Fruit fly (Drosophila melanogaster) whole organism, adult: ENCODE measurements around the gene P5CDh2.

Experiments
- CG11617 ChIP-seq: fragments of 200-800 bp; sonication (Bioruptor generic); optimal IDR thresholded peaks from 2 replicates; lab custom pipeline; 2017; ENCODE audit warnings: mild to moderate bottlenecking, missing biosample characterization, missing genetic modification reagents, missing genetic modification characterization
- CG12768 ChIP-seq: fragments of 200-800 bp; sonication (Bioruptor generic); optimal IDR thresholded peaks from 2 replicates; lab custom pipeline; 2017; ENCODE audit warnings: missing biosample characterization, missing genetic modification characterization, mild to moderate bottlenecking, moderate library complexity, missing genetic modification reagents
- CG14711 ChIP-seq: fragments of 200-800 bp; sonication (Bioruptor generic); optimal IDR thresholded peaks from 2 replicates; lab custom pipeline; 2018; ENCODE audit warnings: missing biosample characterization, mild to moderate bottlenecking, missing genetic modification characterization, moderate library complexity
- CG1620 ChIP-seq: fragments of 200-800 bp; sonication (Bioruptor generic); optimal IDR thresholded peaks from 2 replicates; lab custom pipeline; 2016; ENCODE audit warnings: missing biosample characterization, missing genetic modification characterization
- CG33017 ChIP-seq: fragments of 200-800 bp; sonication (Bioruptor generic); optimal IDR thresholded peaks from 2 replicates; lab custom pipeline; 2018; ENCODE audit warnings: missing biosample characterization, mild to moderate bottlenecking, missing genetic modification characterization, moderate library complexity
- CG5204 ChIP-seq: fragments of 200-800 bp; sonication (Bioruptor generic); optimal IDR thresholded peaks from 2 replicates; lab custom pipeline; 2016; ENCODE audit warnings: missing biosample characterization, missing genetic modification characterization
- CG7045 ChIP-seq: fragments of 200-800 bp; sonication (Bioruptor generic); optimal IDR thresholded peaks from 2 replicates; lab custom pipeline; 2017; ENCODE audit warnings: missing biosample characterization, mild to moderate bottlenecking, missing genetic modification characterization
- CG7101 ChIP-seq: fragments of 200-800 bp; sonication (Bioruptor generic); optimal IDR thresholded peaks from 2 replicates; lab custom pipeline; 2018; ENCODE audit warnings: missing biosample characterization, mild to moderate bottlenecking, missing genetic modification characterization, moderate library complexity
- Clk ChIP-seq: fragments of 200-800 bp; sonication (Bioruptor generic); optimal IDR thresholded peaks from 2 replicates; lab custom pipeline; 2017; ENCODE audit warnings: missing biosample characterization, missing genetic modification characterization
- Crg-1 ChIP-seq: fragments of 200-800 bp; sonication (Bioruptor generic); optimal IDR thresholded peaks from 2 replicates; lab custom pipeline; 2016; ENCODE audit warnings: missing biosample characterization, missing genetic modification characterization
- Hr96 ChIP-seq: fragments of 200-800 bp; sonication (Bioruptor generic); optimal IDR thresholded peaks from 2 replicates; lab custom pipeline; 2016; ENCODE audit warnings: missing biosample characterization, missing genetic modification characterization
- Mnt ChIP-seq: fragments of 200-800 bp; sonication (Bioruptor generic); optimal IDR thresholded peaks from 2 replicates; lab custom pipeline; 2016; ENCODE audit warnings: missing biosample characterization, mild to moderate bottlenecking, missing genetic modification characterization
- bab1 ChIP-seq: fragments of 200-800 bp; sonication (Bioruptor generic); optimal IDR thresholded peaks from 3 replicates; lab custom pipeline; 2019; ENCODE audit warnings: missing biosample characterization, mild to moderate bottlenecking, missing genetic modification characterization, moderate library complexity
- cic ChIP-seq: fragments of 200-800 bp; sonication (Bioruptor generic); optimal IDR thresholded peaks from 2 replicates; lab custom pipeline; 2017; ENCODE audit warnings: missing biosample characterization, mild to moderate bottlenecking, missing genetic modification characterization, moderate library complexity
- cnc ChIP-seq, 2 experiments: fragments of >200 bp; optimal IDR thresholded peaks; 2 replicates each; lab custom pipeline; 2017
- kay ChIP-seq: fragments of 200-800 bp; sonication (Bioruptor generic); peaks from one replicate; lab custom pipeline; 2016; ENCODE audit warnings: missing biosample characterization, missing genetic modification characterization, borderline replicate concordance
- ovo ChIP-seq: fragments of 200-800 bp; sonication (Bioruptor generic); optimal IDR thresholded peaks from 2 replicates; lab custom pipeline; 2016; ENCODE audit warnings: missing biosample characterization, missing genetic modification characterization
- pad ChIP-seq: fragments of 200-800 bp; sonication (Bioruptor generic); optimal IDR thresholded peaks from 3 replicates; lab custom pipeline; 2017; ENCODE audit warnings: missing biosample characterization, missing genetic modification characterization, mild to moderate bottlenecking, moderate library complexity, missing genetic modification reagents
- tj ChIP-seq: fragments of 200-800 bp; sonication (Bioruptor generic); optimal IDR thresholded peaks from 3 replicates; lab custom pipeline; 2017; ENCODE audit warnings: missing biosample characterization, mild to moderate bottlenecking, missing genetic modification characterization, moderate library complexity
- toe ChIP-seq: fragments of 200-800 bp; sonication (Bioruptor generic); optimal IDR thresholded peaks from 2 replicates; lab custom pipeline; 2016; ENCODE audit warnings: missing biosample characterization, missing genetic modification characterization

P5CDh2 gene

dm6 chr3R:21851592-21852578 lies 25.9 kb upstream of the P5CDh2 start:
- TF ChIP-seq CG12768 (GFP tag; lab: Kevin White, UChicago) = peak; percentile 28
- peak; percentile 69 for TF ChIP-seq cic (GFP tag; lab: Kevin White, UChicago)
- TF ChIP-seq bab1 (GFP tag; lab: Kevin White, UChicago) = peak; percentile 27
- TF ChIP-seq Clk (GFP tag; lab: Kevin White, UChicago) = no peak
- peak; percentile 7 for TF ChIP-seq toe (GFP tag; lab: Kevin White, UChicago)
- peak; percentile 69 for TF ChIP-seq tj
- TF ChIP-seq CG14711 (tag; lab: Kevin White, UChicago) = no peak
- peak; percentile 86 for TF ChIP-seq kay
- no peak for TF ChIP-seq Crg-1 (GFP tag; lab: Kevin White, UChicago)
- TF ChIP-seq CG33017 (tag; lab: Kevin White, UChicago) = peak; percentile 32
- no peak for TF ChIP-seq CG11617
- TF ChIP-seq Mnt (GFP tag; lab: Kevin White, UChicago) = peak; percentile 3
- TF ChIP-seq cnc (optimal IDR thresholded peaks at IDR 0.05; lab: Kevin White, UChicago) = no peak
- TF ChIP-seq CG5204 (GFP tag; lab: Kevin White, UChicago) = peak; percentile 32
- TF ChIP-seq CG7045 (GFP tag; lab: Kevin White, UChicago) = no peak
- peak; percentile 6 for TF ChIP-seq Hr96

dm6 chr3R:21852579-21853233 lies 25.0 kb upstream of the P5CDh2 start:
- TF ChIP-seq CG7101 (tag; lab: Kevin White, UChicago) = peak; percentile 13
- no peak for TF ChIP-seq CG33017 (tag; lab: Kevin White, UChicago)
- TF ChIP-seq toe (GFP tag; lab: Kevin White, UChicago) = no peak
- TF ChIP-seq tj = no peak
- TF ChIP-seq CG5204 (GFP tag; lab: Kevin White, UChicago) = no peak
- TF ChIP-seq pad (GFP tag; lab: Kevin White, UChicago) = peak; percentile 71
- peak; percentile 41 for TF ChIP-seq bab1 (GFP tag; lab: Kevin White, UChicago)
- no peak for TF ChIP-seq CG1620
- peak; percentile 88 for TF ChIP-seq ovo (GFP tag; lab: Kevin White, UChicago)
- TF ChIP-seq CG14711 (tag; lab: Kevin White, UChicago) = peak; percentile 41
- TF ChIP-seq Clk (GFP tag; lab: Kevin White, UChicago) = no peak
- TF ChIP-seq Crg-1 (GFP tag; lab: Kevin White, UChicago) = no peak
- TF ChIP-seq CG12768 (GFP tag; lab: Kevin White, UChicago) = no peak

- peak; percentile 35 for TF ChIP-seq Mnt (GFP tag; lab: Kevin White, UChicago)
- TF ChIP-seq CG33017 (tag; lab: Kevin White, UChicago) = peak; percentile 53
- TF ChIP-seq CG11617 = peak; percentile 31
- TF ChIP-seq CG12768 (GFP tag; lab: Kevin White, UChicago) = peak; percentile 90
- no peak for TF ChIP-seq CG5204 (GFP tag; lab: Kevin White, UChicago)
- TF ChIP-seq tj = peak; percentile 55
- TF ChIP-seq Crg-1 (GFP tag; lab: Kevin White, UChicago) = no peak
- TF ChIP-seq cic (GFP tag; lab: Kevin White, UChicago) = peak; percentile 83
- peak; percentile 16 for TF ChIP-seq toe (GFP tag; lab: Kevin White, UChicago)
- TF ChIP-seq cnc (optimal IDR thresholded peaks at IDR 0.05; lab: Kevin White, UChicago) = no peak
- TF ChIP-seq CG14711 (tag; lab: Kevin White, UChicago) = peak; percentile 9
- peak; percentile 39 for TF ChIP-seq ovo (GFP tag; lab: Kevin White, UChicago)
- TF ChIP-seq Clk (GFP tag; lab: Kevin White, UChicago) = peak; percentile 7
- peak; percentile 49 for TF ChIP-seq CG7045 (GFP tag; lab: Kevin White, UChicago)
- TF ChIP-seq Hr96 = no peak
- no peak for TF ChIP-seq CG1620
- TF ChIP-seq kay = peak; percentile 58
- TF ChIP-seq pad (GFP tag; lab: Kevin White, UChicago) = no peak
- TF ChIP-seq CG7101 (tag; lab: Kevin White, UChicago) = peak; percentile 17
These were observed 23.8 kb upstream of the P5CDh2 start for dm6 chr3R:21853618-21854573.

dm6 chr3R:21854574-21855468 lies 22.9 kb upstream of the P5CDh2 start:
- peak; percentile 79 for TF ChIP-seq kay
- TF ChIP-seq CG5204 (GFP tag; lab: Kevin White, UChicago) = no peak
